Fruit fly (Drosophila melanogaster): ENCODE results near the gene CG46387.

CG46387 gene

dm6 chr3L:9872035-9872434 lies 26.4 kb upstream of the CG46387 start:
- TF ChIP-seq CG17801 (GFP tag; optimal IDR thresholded peaks at IDR 0.05; ENCODE audit: partially characterized antibody) = no peak

DNA sequence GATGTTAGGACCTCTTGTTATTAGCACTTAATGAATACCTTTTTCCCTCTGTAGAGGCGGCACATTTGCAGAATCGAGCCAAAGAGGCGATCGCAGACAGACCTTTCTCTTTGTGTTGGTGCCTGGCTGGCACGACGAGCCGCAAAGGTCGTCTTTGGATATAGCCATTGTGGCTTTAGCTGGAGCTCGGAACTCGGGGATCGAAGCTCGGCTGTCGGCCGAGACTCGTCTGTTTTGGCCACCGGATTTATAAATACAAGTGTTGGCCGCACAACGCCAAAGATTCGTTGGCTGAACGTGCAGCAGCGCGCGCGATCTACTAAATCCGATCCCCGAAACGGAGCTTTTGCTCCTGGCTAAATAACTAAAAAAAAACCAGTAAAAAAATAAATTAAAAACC lies 19.7 kb upstream of the CG46387 start, which contains the start of gene CG34382:
CG34382 (plus strand) TSS at position 301 of the 400 bp plus-strand sequence.
- TF ChIP-seq CG17801 (GFP tag; optimal IDR thresholded peaks at IDR 0.05; ENCODE audit: partially characterized antibody) = no peak

dm6 chr3L:9888630-9889130 lies 9.7 kb upstream of the CG46387 start, which contains the start of the genes Taf2 and CalpB:
Taf2 (minus strand) TSS chr3L:9888683.
CalpB (plus strand) TSS chr3L:9888762.
- peak; percentile 93 for TF ChIP-seq CG17801 (GFP tag; optimal IDR thresholded peaks at IDR 0.05; ENCODE audit: partially characterized antibody)

dm6 chr3L:9893983-9894382 lies 4.4 kb upstream of the CG46387 start:
- TF ChIP-seq CG17801 (GFP tag; optimal IDR thresholded peaks at IDR 0.05; ENCODE audit: partially characterized antibody) = no peak

- TF ChIP-seq CG17801 (GFP tag; optimal IDR thresholded peaks at IDR 0.05; ENCODE audit: partially characterized antibody) = no peak
These were observed 3.8 kb upstream of the CG46387 start, which contains the start of the genes CG6709 and Hez for dm6 chr3L:9894643-9895042. CG6709 (minus strand) TSS chr3L:9894743. Hez (minus strand) TSS chr3L:9894743.

dm6 chr3L:9897164-9897783 lies 1.2 kb upstream of the CG46387 start:
- no peak for TF ChIP-seq CG17801 (GFP tag; optimal IDR thresholded peaks at IDR 0.05; ENCODE audit: partially characterized antibody)

DNA sequence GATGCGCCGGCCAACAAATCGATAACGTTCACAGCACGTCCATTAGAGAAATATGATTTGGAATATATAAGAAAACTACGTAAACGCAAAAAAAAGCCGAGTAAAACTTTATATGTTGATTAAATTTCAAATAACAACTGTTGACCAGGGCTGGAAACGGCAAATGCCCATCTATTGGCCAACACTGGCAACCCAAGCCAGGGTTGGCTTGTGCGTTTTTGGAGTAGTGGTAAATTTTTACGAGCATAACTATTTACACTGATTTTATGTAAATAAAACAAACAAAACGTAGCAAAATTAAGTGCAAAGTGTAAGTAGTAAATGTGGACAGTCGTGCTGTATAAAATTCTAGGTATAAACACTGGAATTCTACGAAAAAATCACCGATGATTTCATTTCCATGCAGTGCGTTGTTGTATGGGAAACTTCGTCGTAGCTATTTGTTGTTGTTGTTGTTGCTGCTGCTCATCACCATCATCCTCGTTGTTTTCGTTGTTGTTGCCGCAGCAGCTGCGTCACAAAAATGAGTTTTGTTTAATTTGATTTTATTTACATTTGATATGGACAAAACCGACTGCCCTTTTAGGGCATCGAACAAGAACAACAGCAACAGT lies 727 bp downstream of the CG46387 start, which contains the start of gene nudE:
nudE (plus strand) TSS at position 196 of the 614 bp plus-strand sequence.
- peak; percentile 18 for TF ChIP-seq CG17801 (GFP tag; optimal IDR thresholded peaks at IDR 0.05; ENCODE audit: partially characterized antibody)

DNA sequence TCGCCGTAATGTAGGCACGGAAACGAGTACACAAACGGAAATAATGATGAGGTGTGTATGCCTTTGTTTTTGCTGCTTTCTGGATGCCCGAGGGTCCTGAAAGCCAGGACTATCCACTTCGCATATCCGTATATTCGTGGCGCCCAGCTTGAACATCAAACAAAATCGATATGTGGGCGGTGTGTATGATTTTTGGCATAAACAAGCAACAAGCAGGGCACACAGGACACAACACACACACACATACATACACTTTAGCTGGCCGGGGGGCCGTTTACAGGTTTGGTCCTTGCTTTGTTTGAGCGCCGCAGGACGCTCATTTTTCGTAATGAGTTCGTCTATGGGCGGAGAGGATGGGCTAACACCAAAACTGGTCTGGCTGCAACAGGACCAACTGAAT lies 6.6 kb downstream of the CG46387 start:
- TF ChIP-seq CG17801 (GFP tag; optimal IDR thresholded peaks at IDR 0.05; ENCODE audit: partially characterized antibody) = no peak

DNA sequence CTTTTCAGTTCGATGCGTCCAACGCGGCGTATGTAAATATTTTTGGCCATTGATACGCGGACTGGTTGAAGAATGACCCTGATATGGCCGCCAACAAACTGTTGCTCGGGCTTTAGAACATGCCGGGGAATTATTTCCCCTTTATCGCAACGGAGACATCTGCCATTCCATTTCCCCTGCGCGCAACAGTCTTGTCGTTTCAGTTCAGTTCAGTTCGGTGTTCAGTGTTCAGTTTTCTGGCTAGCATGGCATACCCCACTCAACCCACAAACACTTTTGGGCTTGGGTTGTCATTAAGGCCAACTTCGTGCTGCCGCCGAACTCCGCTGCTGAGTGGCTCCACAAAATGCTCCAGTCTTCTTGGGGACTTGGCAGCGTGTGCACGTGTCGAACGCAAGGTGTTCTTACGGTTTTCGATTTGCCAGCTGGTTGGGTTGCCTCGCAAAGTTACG lies 9.3 kb downstream of the CG46387 start, which contains the start of gene bma:
bma (plus strand) TSS at position 402 of the 452 bp plus-strand sequence.
- TF ChIP-seq CG17801 (GFP tag; optimal IDR thresholded peaks at IDR 0.05; ENCODE audit: partially characterized antibody) = no peak

dm6 chr3L:9927169-9927568 lies 28.7 kb downstream of the CG46387 start:
- TF ChIP-seq CG17801 (GFP tag; optimal IDR thresholded peaks at IDR 0.05; ENCODE audit: partially characterized antibody) = no peak

Measured in ovary, adult (tissue).